Fruit fly (Drosophila melanogaster) whole organism, embryonic: ENCODE results near the gene IntS6.

Source experiments
- B-H2 ChIP-seq: fragments of 200-800 bp; sonication (Bioruptor generic); optimal IDR thresholded peaks from 2 replicates; lab custom pipeline; 2018; ENCODE audit warnings: missing biosample characterization, mild to moderate bottlenecking, missing genetic modification characterization
- CG11247 ChIP-seq: fragments of 200-800 bp; sonication (Bioruptor generic); IDR thresholded peaks from 2 replicates; pipeline ENCODE4 v1.3.6; 2022; ENCODE audit warnings: missing biosample characterization, missing genetic modification characterization
- CG12104 ChIP-seq: fragments of 200-800 bp; sonication (Bioruptor generic); optimal IDR thresholded peaks from 3 replicates; lab custom pipeline; 2016; ENCODE audit warnings: missing biosample characterization, missing genetic modification characterization
- CG12659 ChIP-seq: fragments of 200-800 bp; sonication (Bioruptor generic); optimal IDR thresholded peaks from 3 replicates; lab custom pipeline; 2017; ENCODE audit warnings: mild to moderate bottlenecking, missing biosample characterization, missing genetic modification reagents, missing genetic modification characterization
- CG12942 ChIP-seq: fragments of 200-800 bp; sonication (Bioruptor generic); optimal IDR thresholded peaks from 3 replicates; lab custom pipeline; 2016; ENCODE audit warnings: missing biosample characterization, missing genetic modification characterization
- CG14050 ChIP-seq: fragments of 200-800 bp; sonication (Bioruptor generic); IDR thresholded peaks from 3 replicates; pipeline ENCODE4 v1.3.6; 2022; ENCODE audit warnings: missing biosample characterization, missing genetic modification characterization
- CG1529 ChIP-seq: fragments of 200-800 bp; sonication (Bioruptor generic); optimal IDR thresholded peaks from 3 replicates; lab custom pipeline; 2018; ENCODE audit warnings: missing biosample characterization, missing genetic modification characterization
- CG17361 ChIP-seq: fragments of 200-800 bp; sonication (Bioruptor generic); IDR thresholded peaks from 3 replicates; pipeline ENCODE4 v1.3.6; 2022; ENCODE audit warnings: missing biosample characterization, missing genetic modification characterization
- CG17802 ChIP-seq: fragments of 200-800 bp; sonication (Bioruptor generic); optimal IDR thresholded peaks from 2 replicates; lab custom pipeline; 2018; ENCODE audit warnings: missing biosample characterization, mild to moderate bottlenecking, missing genetic modification characterization, moderate library complexity
- CG1832 ChIP-seq: fragments of 200-800 bp; sonication (Bioruptor generic); optimal IDR thresholded peaks from 2 replicates; lab custom pipeline; 2017; ENCODE audit warnings: missing biosample characterization, mild to moderate bottlenecking, missing genetic modification characterization, inconsistent platforms
- CG2202 ChIP-seq: fragments of 200-800 bp; sonication (Bioruptor generic); optimal IDR thresholded peaks from 2 replicates; lab custom pipeline; 2018; ENCODE audit warnings: missing biosample characterization, mild to moderate bottlenecking, missing genetic modification characterization
- CG6854 ChIP-seq: fragments of 200-800 bp; sonication (Bioruptor generic); optimal IDR thresholded peaks from 3 replicates; lab custom pipeline; 2017; ENCODE audit warnings: missing biosample characterization, mild to moderate bottlenecking, missing genetic modification characterization
- CG7271 ChIP-seq: fragments of 200-800 bp; sonication (Bioruptor generic); optimal IDR thresholded peaks from 2 replicates; lab custom pipeline; 2018; ENCODE audit warnings: missing biosample characterization, mild to moderate bottlenecking, missing genetic modification characterization, moderate library complexity
- CG7357 ChIP-seq: fragments of 200-800 bp; sonication (Bioruptor generic); IDR thresholded peaks from 3 replicates; pipeline ENCODE4 v1.3.6; 2022; ENCODE audit warnings: missing biosample characterization, missing genetic modification characterization
- CG9215 ChIP-seq: fragments of 200-800 bp; sonication (Bioruptor generic); IDR thresholded peaks from 2 replicates; pipeline ENCODE4 v1.3.6; 2022; ENCODE audit warnings: missing biosample characterization, missing genetic modification characterization
- CG9817 ChIP-seq: fragments of 200-800 bp; sonication (Bioruptor generic); optimal IDR thresholded peaks from 2 replicates; lab custom pipeline; 2018; ENCODE audit warnings: missing biosample characterization, mild to moderate bottlenecking, missing genetic modification characterization, moderate library complexity
- Dad ChIP-seq: fragments of 200-800 bp; sonication (Bioruptor generic); optimal IDR thresholded peaks from 3 replicates; lab custom pipeline; 2016; ENCODE audit warnings: missing biosample characterization, missing genetic modification characterization
- Dip2 ChIP-seq: fragments of 200-800 bp; sonication (Bioruptor generic); IDR thresholded peaks from 2 replicates; pipeline ENCODE4 v1.3.6; 2022; ENCODE audit warnings: missing biosample characterization, missing genetic modification characterization
- E2f2 ChIP-seq: fragments of 200-800 bp; sonication (Bioruptor generic); IDR thresholded peaks from 2 replicates; pipeline ENCODE4 v1.3.6; 2022; ENCODE audit warnings: missing biosample characterization, missing genetic modification characterization
- Ets65A ChIP-seq: fragments of 200-800 bp; sonication (Bioruptor generic); peaks from one replicate; lab custom pipeline; 2016; ENCODE audit warnings: missing biosample characterization, missing genetic modification characterization
- HLH54F ChIP-seq: fragments of 200-800 bp; sonication (Bioruptor generic); optimal IDR thresholded peaks from 3 replicates; lab custom pipeline; 2016; ENCODE audit warnings: missing biosample characterization, missing genetic modification characterization
- Kr ChIP-seq: fragments of 200-800 bp; sonication (Bioruptor generic); optimal IDR thresholded peaks from 2 replicates; lab custom pipeline; 2017; ENCODE audit warnings: missing biosample characterization, mild to moderate bottlenecking, missing genetic modification characterization
- MESR4 ChIP-seq: fragments of 200-800 bp; sonication (Bioruptor generic); optimal IDR thresholded peaks from 2 replicates; lab custom pipeline; 2018; ENCODE audit warnings: missing biosample characterization, mild to moderate bottlenecking, missing genetic modification characterization, moderate library complexity
- Mad ChIP-seq: fragments of 200-800 bp; sonication (Bioruptor generic); optimal IDR thresholded peaks from 2 replicates; lab custom pipeline; 2016; ENCODE audit warnings: missing biosample characterization, missing genetic modification characterization
- Mrtf ChIP-seq: fragments of 200-800 bp; sonication (Bioruptor generic); IDR thresholded peaks from 3 replicates; pipeline ENCODE4 v1.3.6; 2022; ENCODE audit warnings: missing biosample characterization, missing genetic modification characterization
- Rx ChIP-seq: fragments of 200-800 bp; sonication (Bioruptor generic); IDR thresholded peaks from 2 replicates; pipeline ENCODE4 v1.3.6; 2022; ENCODE audit warnings: missing biosample characterization, missing genetic modification characterization
- Sry-β ChIP-seq: fragments of 200-800 bp; sonication (Bioruptor generic); optimal IDR thresholded peaks from 2 replicates; lab custom pipeline; 2018; ENCODE audit warnings: missing biosample characterization, mild to moderate bottlenecking, missing genetic modification characterization, moderate library complexity
- Stat92E ChIP-seq, 3 experiments: fragments of >200 bp in 2 of 3; fragments of 200-800 bp in 1 of 3; sonication (Bioruptor generic) in 1 of 3; optimal IDR thresholded peaks; 2 replicates each; lab custom pipeline; 2017 to 2019; ENCODE audit warnings: missing biosample characterization in 3 of 3, missing genetic modification characterization in 3 of 3, mild to moderate bottlenecking in 1 of 3, moderate library complexity in 1 of 3
- TFAM ChIP-seq: fragments of 200-800 bp; sonication (Bioruptor generic); optimal IDR thresholded peaks from 2 replicates; lab custom pipeline; 2017; ENCODE audit warnings: missing biosample characterization, missing genetic modification characterization, inconsistent platforms
- Taf1 ChIP-seq: fragments of 200-800 bp; sonication (Bioruptor generic); IDR thresholded peaks from 2 replicates; pipeline ENCODE4 v1.3.6; 2022; ENCODE audit warnings: missing biosample characterization, missing genetic modification characterization
- Usf ChIP-seq: fragments of 200-800 bp; sonication (Bioruptor generic); optimal IDR thresholded peaks from 2 replicates; lab custom pipeline; 2017; ENCODE audit warnings: missing genotype, missing biosample characterization, missing genetic modification characterization
- amos ChIP-seq: fragments of 200-800 bp; sonication (Bioruptor generic); IDR thresholded peaks from 2 replicates; pipeline ENCODE4 v1.3.6; 2022; ENCODE audit warnings: missing biosample characterization, missing genetic modification characterization; ENCODE audit not compliant: partially characterized antibody
- bab2 ChIP-seq: fragments of 200-800 bp; sonication (Bioruptor generic); optimal IDR thresholded peaks from 2 replicates; lab custom pipeline; 2016; ENCODE audit warnings: missing biosample characterization, missing genetic modification characterization
- bbx ChIP-seq: fragments of 200-800 bp; sonication (Bioruptor generic); IDR thresholded peaks from 2 replicates; pipeline ENCODE4 v1.3.6; 2022; ENCODE audit warnings: missing biosample characterization, missing genetic modification characterization; ENCODE audit not compliant: partially characterized antibody
- esg ChIP-seq: fragments of 200-800 bp; sonication (Bioruptor generic); conservative IDR thresholded peaks from 2 replicates; pipeline ENCODE4 v1.3.6; 2022; ENCODE audit warnings: missing biosample characterization, missing genetic modification characterization
- fd64A ChIP-seq: fragments of 200-800 bp; sonication (Bioruptor generic); optimal IDR thresholded peaks from 3 replicates; lab custom pipeline; 2018; ENCODE audit warnings: missing biosample characterization, mild to moderate bottlenecking, missing genetic modification characterization
- ftz-f1 ChIP-seq: fragments of 200-800 bp; sonication (Bioruptor generic); optimal IDR thresholded peaks from 2 replicates; lab custom pipeline; 2016; ENCODE audit warnings: missing biosample characterization, missing genetic modification characterization
- grau ChIP-seq: fragments of 200-800 bp; optimal IDR thresholded peaks from 3 replicates; lab custom pipeline; 2019; ENCODE audit warnings: missing biosample characterization, mild to moderate bottlenecking, missing genetic modification characterization, moderate library complexity
- gsb ChIP-seq: fragments of 200-800 bp; sonication (Bioruptor generic); IDR thresholded peaks from 2 replicates; pipeline ENCODE4 v1.3.6; 2022; ENCODE audit warnings: missing biosample characterization, missing genetic modification characterization
- hb ChIP-seq: fragments of 200-800 bp; sonication (Bioruptor generic); IDR thresholded peaks from 3 replicates; pipeline ENCODE4 v1.3.6; 2022; ENCODE audit warnings: missing biosample characterization, missing genetic modification characterization; ENCODE audit not compliant: partially characterized antibody
- kay ChIP-seq: fragments of 200-800 bp; sonication (Bioruptor generic); optimal IDR thresholded peaks from 2 replicates; lab custom pipeline; 2016; ENCODE audit warnings: missing biosample characterization, missing genetic modification characterization
- mld ChIP-seq: fragments of 200-800 bp; sonication (Bioruptor generic); IDR thresholded peaks from 3 replicates; pipeline ENCODE4 v1.3.6; 2022; ENCODE audit warnings: missing biosample characterization, missing genetic modification characterization; ENCODE audit not compliant: partially characterized antibody
- oc ChIP-seq: fragments of 200-800 bp; sonication (Bioruptor generic); optimal IDR thresholded peaks from 2 replicates; lab custom pipeline; 2018; ENCODE audit warnings: missing biosample characterization, mild to moderate bottlenecking, missing genetic modification characterization, moderate library complexity
- schlank ChIP-seq: fragments of 200-800 bp; sonication (Bioruptor generic); optimal IDR thresholded peaks from 2 replicates; lab custom pipeline; 2018; ENCODE audit warnings: missing biosample characterization, mild to moderate bottlenecking, missing genetic modification characterization
- sob ChIP-seq: fragments of 200-800 bp; sonication (Bioruptor generic); IDR thresholded peaks from 2 replicates; pipeline ENCODE4 v1.3.6; 2022; ENCODE audit warnings: missing biosample characterization, missing genetic modification characterization
- tin ChIP-seq: fragments of 200-800 bp; sonication (Bioruptor generic); optimal IDR thresholded peaks from 3 replicates; lab custom pipeline; 2016; ENCODE audit warnings: missing biosample characterization, missing genetic modification characterization
- toy ChIP-seq: fragments of 200-800 bp; sonication (Bioruptor generic); IDR thresholded peaks from 2 replicates; pipeline ENCODE4 v1.3.6; 2022; ENCODE audit warnings: missing biosample characterization, missing genetic modification characterization
- twi ChIP-seq: fragments of 200-800 bp; optimal IDR thresholded peaks from 2 replicates; lab custom pipeline; 2019; ENCODE audit warnings: missing biosample characterization, mild to moderate bottlenecking, missing genetic modification characterization, moderate library complexity
- vnd ChIP-seq: fragments of 200-800 bp; sonication (Bioruptor generic); IDR thresholded peaks from 3 replicates; pipeline ENCODE4 v1.3.6; 2022; ENCODE audit warnings: missing biosample characterization, missing genetic modification characterization; ENCODE audit not compliant: partially characterized antibody
- wdn ChIP-seq: fragments of 200-800 bp; sonication (Bioruptor generic); IDR thresholded peaks from 2 replicates; pipeline ENCODE4 v1.3.6; 2022; ENCODE audit warnings: missing biosample characterization, missing genetic modification characterization
- zfh2 ChIP-seq: fragments of 200-800 bp; sonication (Bioruptor generic); optimal IDR thresholded peaks from 2 replicates; lab custom pipeline; 2016; ENCODE audit warnings: missing biosample characterization, missing genetic modification characterization

IntS6 gene

dm6 chrX:5715455-5716227, 31.4 kb downstream of the IntS6 start (continued):
- TF ChIP-seq CG12659 (GFP tag; lab: Kevin White, UChicago): no peak
- TF ChIP-seq gsb (GFP tag; lab: Robert Waterston, UW): no peak
- TF ChIP-seq wdn (GFP tag; lab: Robert Waterston, UW): no peak
- TF ChIP-seq CG1832 (GFP tag; lab: Kevin White, UChicago): no peak
- no peak for TF ChIP-seq bab2
- TF ChIP-seq MESR4 (GFP tag; lab: Kevin White, UChicago): no peak
- no peak for TF ChIP-seq HLH54F (GFP tag; lab: Kevin White, UChicago)
- no peak for TF ChIP-seq schlank (tag; lab: Kevin White, UChicago)
- TF ChIP-seq CG7357 (GFP tag; lab: Robert Waterston, UW): no peak
- 0 out of 2 replicates have a peak, but pooled peaks have one; percentile 22 for TF ChIP-seq E2f2
- no peak for TF ChIP-seq Sry-β (GFP tag; lab: Kevin White, UChicago)
- TF ChIP-seq bbx: no peak
- no peak for TF ChIP-seq zfh2 (GFP tag; lab: Kevin White, UChicago)
- TF ChIP-seq mld (GFP tag; lab: Robert Waterston, UW): no peak
- no peak for TF ChIP-seq TFAM (GFP tag; lab: Kevin White, UChicago)
- TF ChIP-seq hb (GFP tag; lab: Robert Waterston, UW): no peak
- no peak for TF ChIP-seq amos (GFP tag; lab: Robert Waterston, UW)
- TF ChIP-seq Taf1 (GFP tag; lab: Robert Waterston, UW): no peak
- TF ChIP-seq Stat92E (GFP tag; optimal IDR thresholded peaks at IDR 0.05; lab: Kevin White, UChicago): no peak
- TF ChIP-seq CG14050 (GFP tag; lab: Robert Waterston, UW): no peak
- no peak for TF ChIP-seq CG11247 (GFP tag; lab: Robert Waterston, UW)
- TF ChIP-seq Kr (GFP tag; lab: Kevin White, UChicago): no peak
- TF ChIP-seq CG9817 (tag; lab: Kevin White, UChicago): no peak
- no peak for TF ChIP-seq CG1529 (GFP tag; lab: Kevin White, UChicago)
- no peak for TF ChIP-seq Rx
- no peak for TF ChIP-seq Dad (GFP tag; lab: Kevin White, UChicago)
- TF ChIP-seq oc (tag; lab: Kevin White, UChicago): no peak
- no peak for TF ChIP-seq Mad (GFP tag; lab: Kevin White, UChicago)
- TF ChIP-seq CG2202 (tag; lab: Kevin White, UChicago): no peak
- TF ChIP-seq CG17361 (GFP tag; lab: Robert Waterston, UW): no peak
- no peak for TF ChIP-seq fd64A
- no peak for TF ChIP-seq grau (tag; lab: Kevin White, UChicago)
- no peak for TF ChIP-seq Mrtf (GFP tag; lab: Robert Waterston, UW)
- no peak for TF ChIP-seq ftz-f1 (GFP tag; lab: Kevin White, UChicago)
- TF ChIP-seq B-H2 (GFP tag; lab: Kevin White, UChicago): no peak
- TF ChIP-seq CG6854 (GFP tag; lab: Kevin White, UChicago): no peak
- no peak for TF ChIP-seq Usf (GFP tag; lab: Kevin White, UChicago)
- no peak for TF ChIP-seq CG9215 (GFP tag; lab: Robert Waterston, UW)
- no peak for TF ChIP-seq tin (GFP tag; lab: Kevin White, UChicago)
- no peak for TF ChIP-seq sob (GFP tag; lab: Robert Waterston, UW)
- no peak for TF ChIP-seq Ets65A
- TF ChIP-seq kay (GFP tag; lab: Kevin White, UChicago): no peak
- TF ChIP-seq Dip2 (GFP tag; lab: Robert Waterston, UW): no peak
- no peak for TF ChIP-seq CG17802 (tag; lab: Kevin White, UChicago)
- no peak for TF ChIP-seq toy (GFP tag; lab: Robert Waterston, UW)
- no peak for TF ChIP-seq CG12942 (GFP tag; lab: Kevin White, UChicago)
- TF ChIP-seq CG12104 (GFP tag; lab: Kevin White, UChicago): no peak
- TF ChIP-seq twi (tag; lab: Kevin White, UChicago): no peak
- no peak for TF ChIP-seq vnd (GFP tag; lab: Robert Waterston, UW)
- TF ChIP-seq CG7271 (tag; lab: Kevin White, UChicago): no peak
- no peak for TF ChIP-seq esg
